Fruit fly (Drosophila melanogaster) ovary, adult (tissue): Measurements from ENCODE around the gene CG10317.

Experiments used
- CG17801 ChIP-seq: fragments of 200-800 bp; optimal IDR thresholded peaks from 2 replicates; lab custom pipeline; 2019; ENCODE audit warnings: missing biosample characterization, mild to moderate bottlenecking, missing genetic modification characterization, moderate library complexity; ENCODE audit not compliant: partially characterized antibody

Gene CG10317

DNA sequence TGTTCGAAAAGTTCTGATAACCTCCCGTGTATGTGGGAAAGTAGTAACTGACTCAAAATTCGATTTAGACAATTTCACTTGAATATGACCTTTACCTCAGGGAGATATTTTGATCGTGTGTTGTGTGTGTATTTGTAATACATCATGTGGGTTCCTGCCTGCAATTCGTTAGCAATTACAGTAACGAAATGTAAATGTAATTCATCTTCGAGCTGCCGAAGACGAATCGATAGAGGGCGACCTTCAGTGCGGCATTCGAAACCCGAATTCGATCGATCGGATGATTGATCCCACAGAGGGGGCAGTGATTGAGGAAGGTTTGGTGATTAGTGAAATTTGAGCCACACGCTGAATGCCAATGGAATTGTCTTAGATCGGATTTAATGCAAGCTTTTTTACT lies at the start of gene CG10317:
Gene CG10317 (minus strand): TSS at position 101 of the 400 bp plus-strand sequence.
- TF ChIP-seq CG17801, result no peak

DNA sequence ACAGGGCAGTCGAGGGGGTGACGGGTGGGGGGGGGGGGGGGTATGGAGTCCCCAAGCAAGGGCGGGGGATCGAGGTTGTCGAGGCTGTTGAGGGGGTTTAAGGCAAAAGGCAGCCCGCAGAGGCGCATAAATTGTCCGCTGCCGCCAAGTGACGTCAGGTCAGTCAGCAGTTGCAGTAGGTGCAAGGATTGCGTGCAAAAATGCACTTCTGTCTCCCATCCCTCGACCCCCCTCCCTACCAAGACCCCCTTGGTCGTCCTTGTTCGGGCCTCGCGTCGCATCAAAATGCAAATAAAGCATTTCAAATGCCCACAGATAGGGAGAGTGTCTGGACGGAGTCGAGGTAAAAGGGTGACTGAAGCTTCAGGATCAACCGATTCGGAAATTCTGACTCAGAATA lies 46.2 kb upstream of the CG10317 start:
- TF ChIP-seq CG17801, result no peak

DNA sequence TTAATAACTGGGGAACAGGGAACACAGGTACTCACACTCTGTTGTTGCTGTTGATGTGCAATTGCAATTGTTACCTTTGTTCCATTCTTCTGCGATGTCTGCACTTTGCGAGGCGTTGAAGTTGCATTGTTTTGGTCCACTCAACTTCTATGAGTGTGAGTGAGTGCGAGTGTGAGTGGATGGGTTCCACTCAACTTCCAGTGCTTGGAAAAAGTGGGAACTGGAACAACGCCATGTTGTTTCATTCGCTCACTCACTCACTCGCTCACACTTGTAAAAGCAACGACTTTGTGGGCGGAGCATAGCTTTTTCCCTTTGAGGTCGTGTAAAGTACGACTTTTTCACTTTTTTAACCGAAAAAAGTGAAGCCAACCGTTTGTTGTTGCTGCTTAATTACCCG lies 43.4 kb upstream of the CG10317 start:
- no peak for TF ChIP-seq CG17801

DNA sequence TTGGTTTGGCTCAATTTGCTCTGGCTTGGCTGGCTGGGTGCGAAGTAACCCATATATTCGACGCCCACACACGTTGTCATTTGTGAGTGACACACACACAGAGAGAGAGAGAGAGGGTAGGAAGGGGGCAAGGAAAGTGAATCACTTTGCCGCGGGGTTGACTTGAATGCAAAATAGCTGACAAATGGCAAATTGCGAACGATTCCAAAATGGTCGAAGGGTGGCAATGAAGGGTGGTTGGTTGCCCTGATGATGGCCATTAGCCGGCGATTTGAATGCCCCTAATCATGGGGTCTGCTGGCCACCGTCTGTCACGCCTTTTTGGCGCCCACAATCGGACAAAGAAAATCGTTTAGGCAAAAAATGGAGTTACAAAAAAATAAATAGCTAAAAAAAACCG lies 40.4 kb upstream of the CG10317 start:
- no peak for TF ChIP-seq CG17801

DNA sequence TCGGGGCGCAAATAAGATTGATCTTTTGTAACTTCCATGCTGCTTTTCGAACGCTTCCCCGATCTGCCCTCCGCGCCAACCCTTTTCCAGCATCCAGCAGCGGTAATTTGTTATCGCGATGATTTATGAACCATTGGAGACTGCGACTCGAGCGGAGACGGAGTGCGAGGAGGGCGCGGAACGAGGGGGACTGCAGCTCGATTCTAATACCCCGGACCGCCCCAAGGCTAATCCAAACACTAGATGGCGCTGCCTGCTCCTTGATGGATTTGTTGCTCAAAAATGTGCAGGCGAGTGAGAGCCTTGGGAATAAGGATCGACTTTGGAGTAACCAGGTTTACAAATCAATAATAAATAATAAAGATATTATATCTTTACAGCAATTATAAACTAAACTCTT lies 38.1 kb upstream of the CG10317 start:
- no peak for TF ChIP-seq CG17801

DNA sequence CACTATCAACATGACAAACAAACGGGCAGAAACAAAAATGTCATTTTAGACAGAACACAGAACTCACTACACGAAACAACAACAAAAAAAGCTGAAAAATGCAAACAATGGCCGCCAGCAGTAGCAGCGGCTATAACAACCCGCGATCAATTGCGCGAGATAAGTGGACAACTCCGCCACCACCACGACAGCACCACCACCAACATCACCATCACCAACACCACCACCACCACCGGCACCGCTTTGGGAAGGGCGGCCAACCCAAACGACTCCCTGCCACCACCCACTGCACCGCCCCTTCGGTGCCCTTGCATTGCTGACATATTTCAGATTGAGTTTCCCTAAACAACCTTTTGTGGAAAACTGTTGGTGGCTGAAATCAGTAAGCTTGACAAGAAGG lies 36.3 kb upstream of the CG10317 start:
- no peak for TF ChIP-seq CG17801

DNA sequence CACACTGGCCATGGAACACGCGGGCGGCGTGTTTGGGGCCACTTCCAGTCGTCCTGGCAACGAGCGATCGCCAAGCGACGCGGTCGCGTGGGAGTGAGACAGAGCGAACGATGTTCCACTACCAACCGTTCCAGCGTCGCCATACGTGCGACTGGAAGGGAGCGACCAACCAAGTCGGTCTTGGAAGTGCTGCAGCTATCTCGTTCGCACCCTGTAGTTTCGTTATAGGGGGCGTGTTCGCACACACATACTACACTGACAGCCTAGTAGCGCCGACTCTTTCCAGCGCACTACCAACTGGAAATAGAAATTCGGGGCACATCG lies 33.4 kb upstream of the CG10317 start:
- no peak for TF ChIP-seq CG17801

DNA sequence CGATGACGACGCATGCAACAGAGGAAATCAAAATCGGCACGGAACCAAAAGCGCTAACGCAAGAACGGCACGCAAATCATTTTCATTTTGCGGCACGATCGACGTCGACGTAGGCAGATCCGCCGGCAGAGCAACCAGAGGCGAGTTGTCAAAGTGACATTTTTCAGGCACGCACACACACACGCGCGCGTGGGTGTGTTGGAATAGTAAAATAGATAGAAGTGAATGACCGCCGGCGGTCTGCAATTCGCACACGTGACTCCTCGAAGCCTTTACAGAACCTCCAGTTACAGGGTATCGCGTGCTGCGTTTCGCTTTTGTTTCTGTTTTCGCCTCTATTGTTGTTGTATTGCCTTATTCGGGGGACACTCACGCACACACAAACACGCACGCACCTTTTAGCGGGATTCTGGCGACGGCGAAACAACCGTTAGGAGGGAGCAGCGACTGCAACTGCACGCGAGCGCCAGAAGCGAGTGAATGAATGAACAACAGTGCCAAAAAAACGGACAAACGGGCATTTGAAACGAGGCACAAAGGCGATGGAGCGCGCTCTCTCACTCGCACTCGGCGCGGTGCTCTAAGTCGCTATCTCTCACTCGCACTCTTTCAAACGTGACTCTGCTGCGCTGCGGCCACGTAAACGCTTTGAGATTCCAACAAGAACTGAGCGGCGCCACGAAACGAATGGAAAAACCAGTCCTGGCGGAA lies 32.8 kb upstream of the CG10317 start, which contains the start of gene ss:
Gene ss (minus strand): TSS at position 668 of the 711 bp plus-strand sequence.
- TF ChIP-seq CG17801, result no peak

DNA sequence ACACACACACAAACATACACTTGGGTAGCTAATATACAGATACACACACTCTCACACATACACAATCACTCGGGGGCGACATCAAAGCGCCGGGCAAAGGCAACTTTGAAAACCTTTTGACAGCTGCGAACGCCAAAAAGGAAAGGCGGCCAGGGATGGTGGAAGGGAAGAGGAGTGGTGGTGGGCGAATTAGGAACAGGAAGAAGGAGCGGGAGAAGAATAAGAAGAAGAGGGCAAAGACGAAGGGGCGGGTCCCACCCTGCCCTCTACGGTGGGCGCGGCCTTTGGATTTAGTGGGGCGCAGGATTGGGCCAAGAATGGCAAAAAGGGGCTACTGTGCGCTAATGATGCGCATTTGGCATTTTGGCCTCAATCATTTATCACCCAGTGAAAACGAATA lies 26.2 kb upstream of the CG10317 start:
- TF ChIP-seq CG17801, result no peak

DNA sequence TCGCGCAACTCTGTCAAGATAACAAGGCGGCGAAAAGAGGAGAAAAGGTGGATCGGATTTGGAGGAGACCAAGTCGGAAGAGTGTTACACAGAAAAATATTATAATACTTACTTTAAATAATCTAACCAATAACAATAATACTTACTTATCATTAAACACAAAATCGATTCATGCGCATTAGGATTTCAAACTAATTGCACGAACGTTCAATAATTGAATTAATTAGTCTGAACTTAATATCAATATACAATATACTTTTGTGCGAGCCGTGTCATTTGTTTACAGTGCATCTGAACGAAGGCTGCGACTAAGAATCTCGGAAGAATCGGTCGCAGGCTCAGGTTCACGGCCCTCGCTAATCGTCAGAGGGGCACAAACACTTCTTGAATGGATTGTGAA lies 25.1 kb upstream of the CG10317 start:
- no peak for TF ChIP-seq CG17801

DNA sequence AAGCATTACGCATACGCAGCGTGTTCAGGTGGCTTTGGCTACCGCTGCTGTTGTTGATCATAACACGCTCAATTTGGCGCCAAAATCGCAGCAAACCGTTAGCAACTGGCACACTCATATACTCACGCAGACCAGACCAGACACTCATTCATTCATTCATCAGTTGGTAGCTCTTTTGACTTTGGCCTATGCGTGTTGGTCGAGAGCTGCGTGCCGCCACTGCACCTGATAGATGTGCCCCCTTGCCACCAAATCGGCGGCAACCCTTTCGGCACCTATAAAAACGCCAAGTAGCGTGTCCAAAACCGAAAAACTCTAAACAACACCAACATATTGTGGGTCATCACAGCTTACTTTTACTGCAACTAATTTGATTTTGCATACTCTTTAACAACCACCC lies 24.2 kb upstream of the CG10317 start:
- TF ChIP-seq CG17801, result no peak

DNA sequence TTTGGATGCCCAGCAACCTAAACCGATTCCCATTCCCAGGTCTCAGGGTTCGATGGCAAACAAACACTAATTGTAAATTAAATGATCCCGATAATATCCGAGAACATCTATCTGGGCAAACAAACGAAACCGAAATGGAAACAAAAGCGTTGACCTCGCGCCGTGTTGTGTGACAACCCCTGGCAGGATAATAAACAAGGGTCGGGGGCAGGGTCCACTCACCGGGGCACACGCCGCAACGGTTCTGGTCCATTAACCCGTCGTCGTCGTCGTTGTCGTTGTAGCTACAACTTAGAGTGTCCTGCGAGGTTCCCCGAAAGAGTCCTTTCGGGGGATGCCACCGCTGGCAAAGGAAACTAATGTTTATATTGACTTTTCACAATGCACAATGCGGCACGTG lies 18.8 kb upstream of the CG10317 start:
- no peak for TF ChIP-seq CG17801

DNA sequence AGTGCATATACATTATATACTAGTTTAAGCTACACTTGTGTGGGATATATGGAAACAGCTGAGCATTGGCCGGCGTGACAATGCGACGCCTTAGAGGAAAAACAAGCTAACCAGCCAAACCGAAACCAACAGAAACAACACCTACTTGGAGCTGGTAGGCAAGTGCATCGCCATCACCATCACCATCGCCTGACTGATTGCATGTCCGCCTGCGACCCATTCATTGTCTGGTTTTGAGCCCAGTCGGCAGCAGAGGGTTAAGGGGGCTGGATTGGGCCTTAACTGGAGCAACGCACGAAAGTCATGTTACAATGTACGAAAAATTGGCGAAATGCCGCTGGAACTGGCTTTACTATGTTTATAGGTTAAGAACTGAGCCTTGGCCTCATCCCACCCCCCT lies 16.7 kb upstream of the CG10317 start:
- TF ChIP-seq CG17801, result no peak

DNA sequence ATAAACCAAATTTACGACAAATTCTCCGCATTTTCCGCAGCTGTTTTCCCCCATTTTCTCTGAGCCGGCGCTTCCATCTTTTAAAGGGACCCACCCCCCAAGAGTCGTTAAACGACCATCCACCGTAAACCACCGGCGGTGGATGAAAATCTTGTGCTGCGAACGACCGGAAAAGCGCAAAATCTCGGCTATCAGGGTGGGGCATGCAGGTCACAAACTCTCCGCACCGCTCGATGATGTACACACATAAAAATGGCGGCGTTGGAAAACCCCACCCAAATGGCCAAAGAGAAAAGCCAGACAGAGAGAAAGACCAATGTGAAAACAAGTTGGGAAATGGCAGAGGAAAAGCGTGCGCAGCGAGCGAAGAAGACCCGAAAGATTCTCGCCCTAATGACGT lies 15.3 kb upstream of the CG10317 start:
- TF ChIP-seq CG17801, result no peak

DNA sequence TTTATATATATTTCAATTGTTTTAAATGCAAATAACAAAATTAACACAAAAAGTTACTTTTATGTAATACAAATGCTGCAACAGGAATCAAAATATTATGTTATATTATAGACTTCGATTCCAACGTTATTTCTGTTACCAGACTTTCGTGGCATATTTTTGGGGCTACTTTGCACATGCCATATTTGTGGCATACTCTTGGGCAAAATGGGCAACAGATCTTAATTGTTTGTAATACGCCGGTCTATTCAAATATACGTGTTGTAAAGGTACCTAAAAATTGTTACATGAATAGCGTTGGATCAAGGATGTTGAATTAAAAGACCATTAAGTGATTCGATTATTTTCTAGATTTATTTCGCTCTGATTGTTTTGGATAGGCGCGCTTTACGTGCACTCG lies 3.8 kb upstream of the CG10317 start:
- no peak for TF ChIP-seq CG17801

DNA sequence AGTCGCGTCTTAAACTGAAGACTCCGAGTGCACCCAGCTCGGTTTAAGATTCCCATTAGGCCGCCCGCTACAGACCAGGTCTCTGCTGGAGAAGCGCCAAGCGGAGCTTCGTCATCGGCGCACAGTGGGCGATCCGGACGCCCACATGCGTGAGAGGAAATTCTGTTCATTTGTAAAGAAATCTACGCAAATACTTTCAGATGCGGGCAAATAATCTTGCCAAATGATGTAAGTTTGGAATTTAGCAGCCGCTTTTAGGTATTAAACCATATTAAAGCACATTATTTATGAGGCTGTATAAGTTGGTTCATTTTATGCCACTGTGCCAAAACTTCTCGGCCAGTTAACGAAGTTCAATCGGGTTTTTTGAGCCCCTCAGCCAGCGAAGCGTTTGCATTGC lies 2.0 kb downstream of the CG10317 start, which contains the start of gene js:
Gene js (minus strand): TSS at position 19 of the 400 bp plus-strand sequence.
- TF ChIP-seq CG17801, result no peak

DNA sequence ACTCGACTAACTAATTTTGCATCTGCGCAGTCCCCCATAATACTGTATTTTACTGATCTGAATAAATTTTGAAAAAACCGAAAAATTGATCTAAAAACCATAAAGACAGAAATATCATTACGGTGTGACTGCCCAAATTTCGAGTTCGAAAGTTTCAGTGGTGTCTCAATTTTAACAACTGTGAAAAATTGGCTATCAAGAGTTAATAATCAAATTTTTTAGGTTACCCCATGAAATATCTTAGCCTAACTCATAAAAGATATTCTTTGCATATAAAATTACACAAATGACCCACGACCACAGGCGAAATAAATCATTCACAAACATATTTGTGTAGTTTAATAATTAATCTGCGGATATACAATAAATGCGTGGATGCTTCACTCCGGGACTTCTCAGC lies 10.3 kb downstream of the CG10317 start, which contains the start of gene CG42446:
Gene CG42446 (minus strand): TSS at position 101 of the 400 bp plus-strand sequence.
- no peak for TF ChIP-seq CG17801

DNA sequence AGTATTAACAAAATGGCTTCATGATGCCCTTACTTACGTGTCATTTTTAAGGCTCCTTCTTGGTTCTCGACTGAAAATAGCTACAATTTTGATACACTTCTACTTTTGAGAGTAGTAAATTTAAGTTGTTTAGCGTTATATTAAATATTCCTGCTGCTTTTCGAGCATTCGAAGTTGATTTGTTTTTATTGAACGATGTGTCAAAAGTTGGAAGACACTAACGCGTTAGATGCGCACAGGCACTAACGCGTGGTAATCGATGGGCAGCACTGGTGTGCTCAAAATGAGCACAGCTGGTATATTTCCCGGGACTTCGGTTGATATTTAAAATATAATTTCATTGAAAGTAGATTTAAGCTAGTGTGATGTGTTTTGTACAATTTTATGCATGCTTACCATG lies 11.2 kb downstream of the CG10317 start, which contains the start of gene CG17931:
Gene CG17931 (minus strand): TSS at position 369 of the 400 bp plus-strand sequence.
- TF ChIP-seq CG17801, result no peak

DNA sequence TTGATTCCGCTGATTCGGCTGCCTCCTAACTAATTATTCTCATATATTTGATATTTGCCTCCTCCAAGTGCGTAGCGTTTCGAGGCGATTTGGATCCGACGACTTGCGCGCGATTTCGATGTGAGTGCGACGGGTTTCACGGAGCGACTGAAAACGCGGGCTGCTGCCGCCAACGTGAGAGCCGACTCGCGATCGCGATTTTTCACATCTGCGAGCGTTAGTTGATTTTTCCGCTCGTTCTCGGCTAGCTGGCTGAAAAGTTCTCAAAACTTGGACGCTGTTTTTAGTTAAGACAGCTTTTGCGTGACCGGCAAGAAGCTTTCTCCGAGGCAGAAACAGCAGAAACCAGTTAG lies 13.5 kb downstream of the CG10317 start, which contains the start of gene CG10311:
Gene CG10311 (minus strand): TSS at position 153 of the 353 bp plus-strand sequence.
- no peak for TF ChIP-seq CG17801
